Worm (Caenorhabditis elegans) whole organism, L1 larva: ENCODE data around the gene F01G10.6.

Source experiments
- Y116A8C.19 ChIP-seq: sonication (generic microtip); optimal IDR thresholded peaks from 2 replicates; lab custom pipeline; 2016; ENCODE audit warnings: missing compliant biosample characterization, missing genetic modification characterization, borderline replicate concordance
- ces-1 ChIP-seq: fragments of 150-350 bp; optimal IDR thresholded peaks from 2 replicates; lab custom pipeline; 2014; ENCODE audit warnings: missing biosample characterization, missing genetic modification reagents, missing genetic modification characterization
- lsy-2 ChIP-seq, 2 experiments: fragments of 150-350 bp; optimal IDR thresholded peaks; 2 replicates each; lab custom pipeline; 2014; ENCODE audit warnings: missing biosample characterization in 2 of 2, missing genetic modification characterization in 2 of 2
- nhr-77 ChIP-seq: fragments of 150-350 bp; optimal IDR thresholded peaks from 2 replicates; lab custom pipeline; 2014; ENCODE audit warnings: missing biosample characterization, missing genetic modification characterization
- sox-4 ChIP-seq: sonication (generic microtip); optimal IDR thresholded peaks from 2 replicates; lab custom pipeline; 2016; ENCODE audit warnings: missing genetic modification characterization, missing compliant biosample characterization
- tlp-1 ChIP-seq: fragments of 150-350 bp; optimal IDR thresholded peaks from 2 replicates; lab custom pipeline; 2014; ENCODE audit warnings: missing biosample characterization, missing genetic modification characterization

- peak in 1 of 2 experiments; percentile 19 for TF ChIP-seq lsy-2 (tag; optimal IDR thresholded peaks at IDR 0.05; lab: Kevin White, UChicago)
- no peak for TF ChIP-seq ces-1
- no peak for TF ChIP-seq tlp-1
- TF ChIP-seq nhr-77 (tag; lab: Kevin White, UChicago): no peak
- TF ChIP-seq Y116A8C.19 (tag; lab: Kevin White, UChicago): no peak
- TF ChIP-seq sox-4 (tag; lab: Kevin White, UChicago): no peak
Observed at ce11 chrIV:10261061-10261460, 33.6 kb upstream of the F01G10.6 start.
